Worm (Caenorhabditis elegans) whole organism, L3 larva: ENCODE results near the gene F15E6.6.

Experiments
- ZK546.5 ChIP-seq: sonication (generic microtip); optimal IDR thresholded peaks from 2 replicates; lab custom pipeline; 2017; ENCODE audit warnings: missing biosample characterization, missing genetic modification characterization
- aly-2 ChIP-seq: fragments of 150-350 bp; optimal IDR thresholded peaks from 2 replicates; lab custom pipeline; 2014; ENCODE audit warnings: missing biosample characterization, missing genetic modification characterization
- ama-1 ChIP-seq: fragments of 150-350 bp; optimal IDR thresholded peaks from 2 replicates; lab custom pipeline; 2018
- ceh-16 ChIP-seq: sonication (generic microtip); optimal IDR thresholded peaks from 2 replicates; lab custom pipeline; 2017; ENCODE audit warnings: missing biosample characterization, missing genetic modification characterization
- ceh-28 ChIP-seq: fragments of 150-350 bp; optimal IDR thresholded peaks from 2 replicates; lab custom pipeline; 2014; ENCODE audit warnings: missing biosample characterization, missing genetic modification reagents, missing genetic modification characterization
- ceh-82 ChIP-seq: fragments of 150-350 bp; optimal IDR thresholded peaks from 2 replicates; lab custom pipeline; 2014; ENCODE audit warnings: missing biosample characterization, missing genetic modification characterization
- ceh-9 ChIP-seq: sonication (generic microtip); optimal IDR thresholded peaks from 2 replicates; lab custom pipeline; 2018; ENCODE audit warnings: missing biosample characterization, missing genetic modification characterization
- daf-12 ChIP-seq: fragments of 150-350 bp; optimal IDR thresholded peaks from 2 replicates; lab custom pipeline; 2014; ENCODE audit warnings: missing biosample characterization, missing genetic modification reagents, missing genetic modification characterization
- egl-5 ChIP-seq: fragments of 150-350 bp; optimal IDR thresholded peaks from 2 replicates; lab custom pipeline; 2017; ENCODE audit warnings: missing biosample characterization, missing genetic modification reagents, missing genetic modification characterization, inconsistent platforms
- elt-1 ChIP-seq: fragments of 150-350 bp; optimal IDR thresholded peaks from 2 replicates; lab custom pipeline; 2014; ENCODE audit warnings: missing biosample characterization, missing genetic modification characterization
- elt-3 ChIP-seq, 3 experiments: fragments of 150-350 bp in 1 of 3; sonication (generic microtip) in 2 of 3; optimal IDR thresholded peaks; 2 replicates in 2 of 3; 4 replicates in 1 of 3; lab custom pipeline; 2014 to 2017; ENCODE audit warnings: missing biosample characterization in 3 of 3, missing genetic modification characterization in 3 of 3
- eor-1 ChIP-seq, 2 experiments: fragments of 150-350 bp; optimal IDR thresholded peaks; 2 replicates each; lab custom pipeline; 2014 to 2018; ENCODE audit warnings: missing biosample characterization in 2 of 2, missing genetic modification characterization in 2 of 2
- fkh-10 ChIP-seq: sonication (generic microtip); optimal IDR thresholded peaks from 2 replicates; lab custom pipeline; 2017; ENCODE audit warnings: missing biosample characterization, missing genetic modification reagents, missing genetic modification characterization
- fos-1 ChIP-seq: fragments of 150-350 bp; optimal IDR thresholded peaks from 2 replicates; lab custom pipeline; 2014; ENCODE audit warnings: missing biosample characterization, missing genetic modification characterization
- jun-1 ChIP-seq: fragments of 150-350 bp; optimal IDR thresholded peaks from 2 replicates; lab custom pipeline; 2014; ENCODE audit warnings: missing biosample characterization, missing genetic modification reagents, missing genetic modification characterization
- lin-15B ChIP-seq: fragments of 150-350 bp; optimal IDR thresholded peaks from 2 replicates; lab custom pipeline; 2014; ENCODE audit warnings: missing biosample characterization, missing genetic modification characterization
- mdl-1 ChIP-seq: fragments of 150-350 bp; optimal IDR thresholded peaks from 2 replicates; lab custom pipeline; 2014; ENCODE audit warnings: missing biosample characterization, missing genetic modification characterization
- mml-1 ChIP-seq: fragments of 150-350 bp; sonication (generic microtip); optimal IDR thresholded peaks from 3 replicates; lab custom pipeline; 2014; ENCODE audit warnings: missing biosample characterization, missing genetic modification characterization
- nhr-11 ChIP-seq: fragments of 150-350 bp; optimal IDR thresholded peaks from 2 replicates; lab custom pipeline; 2014; ENCODE audit warnings: missing biosample characterization, missing genetic modification characterization
- nhr-12 ChIP-seq: fragments of 150-350 bp; optimal IDR thresholded peaks from 2 replicates; lab custom pipeline; 2014; ENCODE audit warnings: missing biosample characterization, missing genetic modification characterization
- nhr-23 ChIP-seq: fragments of 150-350 bp; optimal IDR thresholded peaks from 2 replicates; lab custom pipeline; 2014; ENCODE audit warnings: missing biosample characterization, missing genetic modification reagents, missing genetic modification characterization
- nhr-25 ChIP-seq: sonication (generic microtip); optimal IDR thresholded peaks from 2 replicates; lab custom pipeline; 2017; ENCODE audit warnings: missing biosample characterization, missing genetic modification characterization
- nhr-43 ChIP-seq: sonication (generic microtip); optimal IDR thresholded peaks from 2 replicates; lab custom pipeline; 2016; ENCODE audit warnings: mild to moderate bottlenecking, missing genetic modification characterization, missing compliant biosample characterization; ENCODE audit not compliant: poor library complexity, severe bottlenecking
- nhr-67 ChIP-seq: fragments of 150-350 bp; optimal IDR thresholded peaks from 2 replicates; lab custom pipeline; 2014; ENCODE audit warnings: missing biosample characterization, missing genetic modification characterization
- nhr-76 ChIP-seq: fragments of 150-350 bp; sonication (generic microtip); optimal IDR thresholded peaks from 5 replicates; lab custom pipeline; 2014; ENCODE audit warnings: missing biosample characterization, missing genetic modification characterization
- nhr-77 ChIP-seq: fragments of 150-350 bp; optimal IDR thresholded peaks from 2 replicates; lab custom pipeline; 2014; ENCODE audit warnings: missing biosample characterization, missing genetic modification characterization
- pha-4 ChIP-seq: fragments of 150-350 bp; optimal IDR thresholded peaks from 2 replicates; lab custom pipeline; 2014; ENCODE audit warnings: missing biosample characterization, missing genetic modification reagents, missing genetic modification characterization
- pqm-1 ChIP-seq: fragments of 150-350 bp; optimal IDR thresholded peaks from 2 replicates; lab custom pipeline; 2017; ENCODE audit warnings: missing biosample characterization, missing genetic modification characterization, inconsistent platforms
- sea-2 ChIP-seq: fragments of 150-350 bp; sonication (generic microtip); optimal IDR thresholded peaks from 4 replicates; lab custom pipeline; 2014; ENCODE audit warnings: missing biosample characterization, missing genetic modification reagents, missing genetic modification characterization
- snpc-4 ChIP-seq: fragments of 150-350 bp; optimal IDR thresholded peaks from 2 replicates; lab custom pipeline; 2014; ENCODE audit warnings: missing biosample characterization, missing genetic modification characterization
- tbx-2 ChIP-seq: sonication (generic microtip); optimal IDR thresholded peaks from 2 replicates; lab custom pipeline; 2016; ENCODE audit warnings: mild to moderate bottlenecking, missing genetic modification characterization, missing compliant biosample characterization
- unc-39 ChIP-seq: sonication (generic microtip); optimal IDR thresholded peaks from 4 replicates; lab custom pipeline; 2017; ENCODE audit warnings: missing biosample characterization, missing genetic modification characterization
- unc-62 ChIP-seq: fragments of 150-350 bp; sonication (generic microtip); optimal IDR thresholded peaks from 4 replicates; lab custom pipeline; 2014; ENCODE audit warnings: missing biosample characterization, missing genetic modification reagents, missing genetic modification characterization
- ztf-11 ChIP-seq: fragments of 150-350 bp; optimal IDR thresholded peaks from 2 replicates; lab custom pipeline; 2014; ENCODE audit warnings: missing biosample characterization, missing genetic modification characterization
- ztf-4 ChIP-seq: fragments of 150-350 bp; optimal IDR thresholded peaks from 2 replicates; lab custom pipeline; 2014; ENCODE audit warnings: missing biosample characterization, missing genetic modification characterization

F15E6.6 gene

DNA sequence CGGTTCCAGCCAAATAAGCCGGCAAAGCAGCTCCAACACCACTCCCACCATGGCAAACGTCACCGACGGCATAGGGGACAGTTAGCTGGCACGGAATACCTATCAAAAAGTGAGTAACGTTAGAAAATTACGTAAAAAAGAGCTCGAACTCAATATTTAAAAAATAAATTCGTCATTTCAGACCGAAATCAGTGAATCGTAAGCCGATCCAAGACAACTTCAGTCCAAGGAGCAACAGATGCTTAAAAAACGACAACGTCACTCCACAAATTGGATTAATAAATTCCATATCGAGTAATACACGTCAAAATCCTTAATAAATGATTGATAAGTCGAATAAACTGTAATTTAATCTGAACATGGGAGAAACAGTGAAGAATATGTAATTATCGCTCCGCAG is 22.4 kb upstream of the F15E6.6 start:
- TF ChIP-seq snpc-4 (tag; lab: Kevin White, UChicago), result no peak
- TF ChIP-seq unc-39 (tag; lab: Kevin White, UChicago), result no peak
- TF ChIP-seq ZK546.5 (tag; lab: Kevin White, UChicago), result no peak
- TF ChIP-seq sea-2 (GFP tag; lab: Kevin White, UChicago), result no peak
- TF ChIP-seq ceh-82 (tag; lab: Kevin White, UChicago), result no peak
- no peak for TF ChIP-seq egl-5 (tag; lab: Kevin White, UChicago)
- no peak for TF ChIP-seq unc-62 (GFP tag; lab: Kevin White, UChicago)
- no peak for TF ChIP-seq lin-15B (tag; lab: Kevin White, UChicago)
- TF ChIP-seq mdl-1 (tag; lab: Kevin White, UChicago), result no peak
- TF ChIP-seq nhr-77 (tag; lab: Kevin White, UChicago), result no peak
- TF ChIP-seq nhr-23, result no peak
- no peak for TF ChIP-seq daf-12
- TF ChIP-seq ztf-11 (tag; lab: Kevin White, UChicago), result no peak
- no peak for TF ChIP-seq tbx-2 (tag; lab: Kevin White, UChicago)
- no peak for TF ChIP-seq nhr-67 (tag; lab: Kevin White, UChicago)
- TF ChIP-seq mml-1 (tag; lab: Kevin White, UChicago), result no peak
- TF ChIP-seq fos-1 (tag; lab: Kevin White, UChicago), result no peak
- no peak for TF ChIP-seq nhr-43 (tag; lab: Kevin White, UChicago)

DNA sequence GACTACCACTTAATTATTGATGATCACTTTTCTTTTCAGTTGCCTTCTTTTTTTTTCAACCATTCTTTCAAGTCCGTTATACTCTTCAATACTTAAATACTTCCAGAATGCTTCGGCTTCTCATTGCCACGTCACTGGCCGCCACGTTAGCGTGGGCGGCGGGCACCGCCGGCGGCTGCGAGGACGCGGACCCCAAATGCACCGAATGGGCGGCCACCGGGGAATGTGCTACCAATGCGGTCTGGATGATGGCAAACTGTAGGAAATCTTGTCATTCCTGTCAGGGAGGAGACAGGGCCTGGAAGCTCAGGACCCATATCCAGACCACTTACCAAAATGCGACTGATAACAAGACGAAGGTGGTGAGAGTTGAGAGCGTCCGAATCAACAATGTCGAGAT is 17.3 kb upstream of the F15E6.6 start, which contains the start of gene lgc-22:
Gene lgc-22, plus strand, starts transcription at position 105 of the 400 bp plus-strand sequence.
- TF ChIP-seq sea-2 (GFP tag; lab: Kevin White, UChicago), result no peak
- TF ChIP-seq, all 47 proteins: peak for 0

- no peak for TF ChIP-seq nhr-76 (tag; lab: Kevin White, UChicago)
- no peak for TF ChIP-seq ceh-28 (tag; lab: Kevin White, UChicago)
- TF ChIP-seq nhr-12 (tag; lab: Kevin White, UChicago), result no peak
- no peak for TF ChIP-seq aly-2 (tag; lab: Kevin White, UChicago)
- no peak for TF ChIP-seq nhr-77 (tag; lab: Kevin White, UChicago)
- TF ChIP-seq nhr-11, result no peak
- no peak for TF ChIP-seq mml-1 (tag; lab: Kevin White, UChicago)
- no peak for TF ChIP-seq jun-1 (tag; lab: Kevin White, UChicago)
- TF ChIP-seq ztf-11 (tag; lab: Kevin White, UChicago), result no peak
- TF ChIP-seq lin-15B (tag; lab: Kevin White, UChicago), result no peak
- TF ChIP-seq nhr-43 (tag; lab: Kevin White, UChicago), result peak; percentile 57
- TF ChIP-seq ama-1, result no peak
- TF ChIP-seq fkh-10 (GFP tag; lab: Kevin White, UChicago), result no peak
- TF ChIP-seq nhr-67 (tag; lab: Kevin White, UChicago), result no peak
- no peak for TF ChIP-seq sea-2 (GFP tag; lab: Kevin White, UChicago)
- no peak for TF ChIP-seq ztf-4 (tag; lab: Kevin White, UChicago)
- no peak for TF ChIP-seq ceh-9 (tag; lab: Kevin White, UChicago)
- no peak for TF ChIP-seq eor-1 (tag; optimal IDR thresholded peaks at IDR 0.05; lab: Kevin White, UChicago)
- no peak for TF ChIP-seq pqm-1 (tag; lab: Kevin White, UChicago)
- TF ChIP-seq mdl-1 (tag; lab: Kevin White, UChicago), result no peak
- TF ChIP-seq elt-1 (tag; lab: Kevin White, UChicago), result no peak
- TF ChIP-seq nhr-23, result peak; percentile 19
- peak; percentile 54 for TF ChIP-seq nhr-25 (tag; lab: Kevin White, UChicago)
- TF ChIP-seq, all 47 proteins: peak for 3
Observed at ce11 chrIV:4299994-4300393, 16.1 kb upstream of the F15E6.6 start.

DNA sequence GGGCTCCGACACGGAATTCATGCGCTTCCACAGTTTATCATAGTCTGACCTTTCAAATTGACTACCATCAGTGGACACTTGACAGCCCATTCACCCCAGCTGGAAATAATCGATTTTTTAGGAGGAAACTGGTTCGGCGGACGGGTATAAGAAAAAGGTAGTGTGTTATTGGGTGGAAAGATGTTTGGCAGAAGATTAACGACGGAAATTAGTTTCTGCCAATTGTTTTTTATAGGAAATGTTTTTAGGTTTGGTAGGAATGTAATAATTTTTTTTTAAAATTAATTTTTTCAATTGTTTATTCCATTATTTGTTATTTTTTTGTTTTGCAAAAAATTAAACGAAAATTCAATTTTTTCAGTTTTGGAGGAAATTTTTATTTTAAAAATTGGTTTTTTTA is 15.1 kb upstream of the F15E6.6 start, which contains the start of gene F15E6.9:
Gene F15E6.9, minus strand, starts transcription at position 101 of the 400 bp plus-strand sequence.
- TF ChIP-seq elt-1 (tag; lab: Kevin White, UChicago) (no peak), pha-4 (tag; lab: Kevin White, UChicago) (no peak), ama-1 (no peak), unc-62 (GFP tag; lab: Kevin White, UChicago) (no peak)

DNA sequence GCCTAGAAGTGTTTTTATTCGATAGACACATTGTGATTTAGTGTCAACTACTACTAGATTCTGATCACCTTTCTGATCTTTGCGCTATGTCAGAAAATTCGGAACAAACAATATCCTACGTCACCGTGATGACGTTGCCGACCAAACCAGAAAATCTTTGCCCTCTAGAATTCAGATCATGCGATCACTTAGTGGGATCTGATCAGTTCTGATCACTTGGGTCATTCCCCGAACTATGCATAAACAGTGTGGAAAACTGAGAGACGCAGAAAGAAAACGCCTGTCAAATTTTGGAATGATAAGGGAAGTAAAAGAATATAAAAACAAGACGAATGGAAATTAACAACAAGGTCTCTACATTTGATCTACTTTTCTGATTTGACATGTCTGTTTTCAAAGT is 10.6 kb upstream of the F15E6.6 start, which contains the start of gene F15E6.3:
Gene F15E6.3, plus strand, starts transcription at position 344 of the 400 bp plus-strand sequence.
- peak; percentile 89 for TF ChIP-seq nhr-23
- TF ChIP-seq elt-3 (tag; optimal IDR thresholded peaks at IDR 0.05; lab: Kevin White, UChicago), result peak in 1 of 3 experiments; percentile 36
- TF ChIP-seq ceh-16 (tag; lab: Kevin White, UChicago), result no peak
- peak; percentile 32 for TF ChIP-seq ceh-28 (tag; lab: Kevin White, UChicago)
- TF ChIP-seq nhr-43 (tag; lab: Kevin White, UChicago), result peak; percentile 76
- no peak for TF ChIP-seq lin-15B (tag; lab: Kevin White, UChicago)
- TF ChIP-seq nhr-25 (tag; lab: Kevin White, UChicago), result peak; percentile 60
- TF ChIP-seq, all 47 proteins: peak for 5
